Fruit fly (Drosophila melanogaster) whole organism, embryonic: ENCODE data around the gene Spf45.

Experiments used
- CG16779 ChIP-seq: fragments of 200-800 bp; sonication (Bioruptor generic); IDR thresholded peaks from 2 replicates; pipeline ENCODE4 v1.3.6; 2022; ENCODE audit warnings: missing biosample characterization, missing genetic modification characterization
- CG31224 ChIP-seq: fragments of 200-800 bp; sonication (Bioruptor generic); IDR thresholded peaks from 2 replicates; pipeline ENCODE4 v1.3.6; 2022; ENCODE audit warnings: missing biosample characterization, missing genetic modification characterization
- CG33213 ChIP-seq: fragments of 200-800 bp; sonication (Bioruptor generic); optimal IDR thresholded peaks from 3 replicates; lab custom pipeline; 2016; ENCODE audit warnings: missing biosample characterization, missing genetic modification characterization
- CG6683 ChIP-seq: fragments of 200-800 bp; sonication (Bioruptor generic); optimal IDR thresholded peaks from 2 replicates; lab custom pipeline; 2017; ENCODE audit warnings: missing biosample characterization, mild to moderate bottlenecking, missing genetic modification characterization, missing genetic modification reagents
- CG8478 ChIP-seq: fragments of >200 bp; optimal IDR thresholded peaks from 2 replicates; lab custom pipeline; 2018
- Hand ChIP-seq: fragments of 200-800 bp; sonication (Bioruptor generic); optimal IDR thresholded peaks from 2 replicates; lab custom pipeline; 2017; ENCODE audit warnings: mild to moderate bottlenecking, missing biosample characterization, missing genetic modification reagents, missing genetic modification characterization
- Hr51 ChIP-seq, 2 experiments: fragments of 200-800 bp; sonication (Bioruptor generic); optimal IDR thresholded peaks; 2 replicates in 1 of 2; 3 replicates in 1 of 2; lab custom pipeline; 2016 to 2018; ENCODE audit warnings: missing biosample characterization in 2 of 2, missing genetic modification characterization in 2 of 2, mild to moderate bottlenecking in 1 of 2, moderate library complexity in 1 of 2
- Rx ChIP-seq: fragments of 200-800 bp; sonication (Bioruptor generic); IDR thresholded peaks from 2 replicates; pipeline ENCODE4 v1.3.6; 2022; ENCODE audit warnings: missing biosample characterization, missing genetic modification characterization
- ap ChIP-seq: fragments of 200-800 bp; sonication (Bioruptor generic); IDR thresholded peaks from 2 replicates; pipeline ENCODE4 v1.3.6; 2022; ENCODE audit warnings: missing biosample characterization, missing genetic modification characterization
- ash1 ChIP-seq: fragments of 200-800 bp; sonication (Bioruptor generic); optimal IDR thresholded peaks from 2 replicates; lab custom pipeline; 2018; ENCODE audit warnings: missing biosample characterization, mild to moderate bottlenecking, missing genetic modification characterization
- inv ChIP-seq: fragments of 200-800 bp; sonication (Bioruptor generic); IDR thresholded peaks from 2 replicates; pipeline ENCODE4 v1.3.6; 2022; ENCODE audit warnings: missing biosample characterization, missing genetic modification characterization; ENCODE audit not compliant: partially characterized antibody
- prd ChIP-seq, 3 experiments: fragments of >200 bp in 2 of 3; fragments of 200-800 bp in 1 of 3; sonication (Bioruptor generic) in 1 of 3; optimal IDR thresholded peaks in 2 of 3; IDR thresholded peaks in 1 of 3; 2 replicates in 2 of 3; 3 replicates in 1 of 3; pipeline versions ENCODE4 v1.3.6 to Lab custom; 2017 to 2022; ENCODE audit warnings: missing biosample characterization in 1 of 3, missing genetic modification characterization in 1 of 3
- row ChIP-seq: fragments of 200-800 bp; sonication (Bioruptor generic); IDR thresholded peaks from 3 replicates; pipeline ENCODE4 v1.3.6; 2022; ENCODE audit warnings: missing biosample characterization, missing genetic modification characterization
- zfh1 ChIP-seq: fragments of 200-800 bp; sonication (Bioruptor generic); IDR thresholded peaks from 3 replicates; pipeline ENCODE4 v1.3.6; 2022; ENCODE audit warnings: missing biosample characterization, missing genetic modification characterization

DNA sequence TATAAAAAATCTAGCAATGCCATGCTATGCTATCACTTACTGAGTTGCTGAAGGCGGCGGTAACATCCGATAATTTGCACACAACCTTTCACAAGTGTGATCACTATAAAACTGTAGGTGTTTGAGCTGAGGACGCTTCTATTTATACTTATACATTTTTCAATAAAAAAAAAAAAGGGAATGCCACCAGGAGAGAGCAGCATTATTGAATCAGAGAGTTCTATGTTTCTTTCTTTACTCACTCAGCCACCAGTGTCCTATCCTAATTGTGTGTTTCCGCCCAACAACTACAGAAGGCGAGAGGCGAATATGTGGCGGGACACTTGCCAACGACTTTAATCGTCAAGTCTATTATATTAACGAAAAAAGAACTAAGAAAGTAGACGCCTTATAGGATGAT lies 42.4 kb downstream of the Spf45 start, which contains the start of gene Cht10:
- TF ChIP-seq inv = no peak
- no peak for TF ChIP-seq ash1 (GFP tag; lab: Kevin White, UChicago)
- no peak for TF ChIP-seq Hand (GFP tag; lab: Kevin White, UChicago)
- TF ChIP-seq row = no peak
- no peak for TF ChIP-seq CG6683 (GFP tag; lab: Kevin White, UChicago)
- no peak for TF ChIP-seq CG33213 (GFP tag; lab: Kevin White, UChicago)
- TF ChIP-seq CG8478 = no peak
- no peak for TF ChIP-seq CG16779
- TF ChIP-seq prd (optimal IDR thresholded peaks at IDR 0.05; lab: Kevin White, UChicago) = no peak
- TF ChIP-seq prd (GFP tag; IDR thresholded peaks at IDR 0.05; lab: Robert Waterston, UW) = no peak
- TF ChIP-seq Hr51 (GFP tag; optimal IDR thresholded peaks at IDR 0.05; lab: Kevin White, UChicago) = no peak
- TF ChIP-seq CG31224 (GFP tag; lab: Robert Waterston, UW) = no peak
- TF ChIP-seq zfh1 (GFP tag; lab: Robert Waterston, UW) = no peak
- no peak for TF ChIP-seq ap
- no peak for TF ChIP-seq Rx (GFP tag; lab: Robert Waterston, UW)
